Fruit fly (Drosophila melanogaster): Measurements from ENCODE around the gene CG34269.

- peak; percentile 60 for TF ChIP-seq CG17806 (tag; optimal IDR thresholded peaks at IDR 0.05)
- TF ChIP-seq fd96Ca (GFP tag; IDR thresholded peaks at IDR 0.05), result peak; percentile 10; the same call in 1 of the 3 replicates
- peak; percentile 39; the same call in 1 of the 2 replicates for TF ChIP-seq rn (GFP tag; IDR thresholded peaks at IDR 0.05)
- TF ChIP-seq CG12605 (GFP tag; IDR thresholded peaks at IDR 0.05), result peak; percentile 73
- TF ChIP-seq CG34367 (tag; optimal IDR thresholded peaks at IDR 0.05), result peak; percentile 34
- TF ChIP-seq EcR (GFP tag; optimal IDR thresholded peaks at IDR 0.05), result no peak
Observed at dm6 chr3L:554577-554976, 26.4 kb downstream of the CG34269 start.

Data from whole organism, pupa.